Fruit fly (Drosophila melanogaster) whole organism, embryonic: Measurements from ENCODE around the gene sals.

Experiments
- Adf1 ChIP-seq: fragments of 200-800 bp; sonication (Bioruptor generic); IDR thresholded peaks from 2 replicates; pipeline ENCODE4 v1.3.6; 2022; ENCODE audit warnings: missing biosample characterization, missing genetic modification characterization
- Asciz ChIP-seq: fragments of 200-800 bp; sonication (Bioruptor generic); optimal IDR thresholded peaks from 2 replicates; lab custom pipeline; 2017; ENCODE audit warnings: missing biosample characterization, mild to moderate bottlenecking, missing genetic modification characterization, missing genetic modification reagents
- CG10147 ChIP-seq: fragments of 200-800 bp; sonication (Bioruptor generic); optimal IDR thresholded peaks from 2 replicates; lab custom pipeline; 2019; ENCODE audit warnings: missing biosample characterization, mild to moderate bottlenecking, missing genetic modification characterization, moderate library complexity
- CG10209 ChIP-seq: fragments of 200-800 bp; sonication (Bioruptor generic); optimal IDR thresholded peaks from 3 replicates; lab custom pipeline; 2017; ENCODE audit warnings: missing biosample characterization, mild to moderate bottlenecking, missing genetic modification characterization, missing genetic modification reagents
- CG10543 ChIP-seq: fragments of 200-800 bp; sonication (Bioruptor generic); optimal IDR thresholded peaks from 3 replicates; lab custom pipeline; 2017; ENCODE audit warnings: missing biosample characterization, mild to moderate bottlenecking, missing genetic modification characterization, moderate library complexity
- CG11504 ChIP-seq: fragments of 200-800 bp; sonication (Bioruptor generic); optimal IDR thresholded peaks from 3 replicates; lab custom pipeline; 2019; ENCODE audit warnings: missing biosample characterization, mild to moderate bottlenecking, missing genetic modification characterization, moderate library complexity
- CG12155 ChIP-seq: fragments of 200-800 bp; sonication (Bioruptor generic); optimal IDR thresholded peaks from 3 replicates; lab custom pipeline; 2016; ENCODE audit warnings: missing biosample characterization, missing genetic modification characterization
- CG12659 ChIP-seq: fragments of 200-800 bp; sonication (Bioruptor generic); optimal IDR thresholded peaks from 3 replicates; lab custom pipeline; 2017; ENCODE audit warnings: mild to moderate bottlenecking, missing biosample characterization, missing genetic modification reagents, missing genetic modification characterization
- CG12942 ChIP-seq: fragments of 200-800 bp; sonication (Bioruptor generic); optimal IDR thresholded peaks from 3 replicates; lab custom pipeline; 2016; ENCODE audit warnings: missing biosample characterization, missing genetic modification characterization
- CG13296 ChIP-seq: fragments of 200-800 bp; sonication (Bioruptor generic); optimal IDR thresholded peaks from 3 replicates; lab custom pipeline; 2018; ENCODE audit warnings: missing biosample characterization, mild to moderate bottlenecking, missing genetic modification characterization
- CG13775 ChIP-seq: fragments of 200-800 bp; sonication (Bioruptor generic); optimal IDR thresholded peaks from 3 replicates; lab custom pipeline; 2017; ENCODE audit warnings: missing biosample characterization, mild to moderate bottlenecking, missing genetic modification characterization
- CG14014 ChIP-seq: fragments of 200-800 bp; sonication (Bioruptor generic); IDR thresholded peaks from 2 replicates; pipeline ENCODE4 v1.3.6; 2022; ENCODE audit warnings: missing biosample characterization, missing genetic modification characterization
- CG17186 ChIP-seq: fragments of 200-800 bp; sonication (Bioruptor generic); optimal IDR thresholded peaks from 3 replicates; lab custom pipeline; 2017; ENCODE audit warnings: missing biosample characterization, missing genetic modification reagents, missing genetic modification characterization
- CG17361 ChIP-seq: fragments of 200-800 bp; sonication (Bioruptor generic); IDR thresholded peaks from 3 replicates; pipeline ENCODE4 v1.3.6; 2022; ENCODE audit warnings: missing biosample characterization, missing genetic modification characterization
- CG30403 ChIP-seq: fragments of 200-800 bp; sonication (Bioruptor generic); optimal IDR thresholded peaks from 3 replicates; lab custom pipeline; 2016; ENCODE audit warnings: missing biosample characterization, missing genetic modification characterization
- CG7556 ChIP-seq: fragments of 200-800 bp; sonication (Bioruptor generic); optimal IDR thresholded peaks from 2 replicates; lab custom pipeline; 2017; ENCODE audit warnings: missing biosample characterization, mild to moderate bottlenecking, missing genetic modification characterization
- CG8281 ChIP-seq: fragments of 200-800 bp; sonication (Bioruptor generic); optimal IDR thresholded peaks from 2 replicates; lab custom pipeline; 2018; ENCODE audit warnings: missing biosample characterization, mild to moderate bottlenecking, missing genetic modification characterization, moderate library complexity
- CG9797 ChIP-seq: fragments of 200-800 bp; sonication (Bioruptor generic); optimal IDR thresholded peaks from 3 replicates; lab custom pipeline; 2018; ENCODE audit warnings: missing biosample characterization, mild to moderate bottlenecking, missing genetic modification characterization
- CHES-1-like ChIP-seq: fragments of 200-800 bp; sonication (Bioruptor generic); optimal IDR thresholded peaks from 2 replicates; lab custom pipeline; 2016; ENCODE audit warnings: missing biosample characterization, missing genetic modification characterization
- D19A ChIP-seq: fragments of 200-800 bp; optimal IDR thresholded peaks from 3 replicates; lab custom pipeline; 2019; ENCODE audit warnings: missing biosample characterization, mild to moderate bottlenecking, missing genetic modification characterization, moderate library complexity
- Eip74EF ChIP-seq, 2 experiments: fragments of 200-800 bp in 1 of 2; fragments of >200 bp in 1 of 2; sonication (Bioruptor generic) in 1 of 2; optimal IDR thresholded peaks; 2 replicates each; lab custom pipeline; 2017 to 2019; ENCODE audit warnings: missing biosample characterization in 2 of 2, missing genetic modification characterization in 2 of 2, mild to moderate bottlenecking in 1 of 2, moderate library complexity in 1 of 2
- HLH3B ChIP-seq: fragments of 200-800 bp; sonication (Bioruptor generic); IDR thresholded peaks from 2 replicates; pipeline ENCODE4 v1.3.6; 2022; ENCODE audit warnings: missing biosample characterization, missing genetic modification characterization
- HmgD ChIP-seq: fragments of 200-800 bp; sonication (Bioruptor generic); optimal IDR thresholded peaks from 3 replicates; lab custom pipeline; 2016; ENCODE audit warnings: missing biosample characterization, missing genetic modification characterization
- Hr51 ChIP-seq, 2 experiments: fragments of 200-800 bp; sonication (Bioruptor generic); optimal IDR thresholded peaks; 2 replicates in 1 of 2; 3 replicates in 1 of 2; lab custom pipeline; 2016 to 2018; ENCODE audit warnings: missing biosample characterization in 2 of 2, missing genetic modification characterization in 2 of 2, mild to moderate bottlenecking in 1 of 2, moderate library complexity in 1 of 2
- Mad ChIP-seq: fragments of 200-800 bp; sonication (Bioruptor generic); optimal IDR thresholded peaks from 2 replicates; lab custom pipeline; 2016; ENCODE audit warnings: missing biosample characterization, missing genetic modification characterization
- Meics ChIP-seq: fragments of 200-800 bp; sonication (Bioruptor generic); optimal IDR thresholded peaks from 2 replicates; lab custom pipeline; 2017; ENCODE audit warnings: missing biosample characterization, mild to moderate bottlenecking, missing genetic modification characterization
- NfI ChIP-seq: fragments of 200-800 bp; sonication (Bioruptor generic); optimal IDR thresholded peaks from 3 replicates; lab custom pipeline; 2018; ENCODE audit warnings: missing biosample characterization, mild to moderate bottlenecking, missing genetic modification characterization, moderate library complexity
- Pdp1 ChIP-seq, 2 experiments: fragments of 200-800 bp; sonication (Bioruptor generic); optimal IDR thresholded peaks; 3 replicates each; lab custom pipeline; 2016; ENCODE audit warnings: missing biosample characterization in 2 of 2, missing genetic modification characterization in 2 of 2, mild to moderate bottlenecking in 1 of 2, moderate library complexity in 1 of 2
- Ravus ChIP-seq: fragments of 200-800 bp; sonication (Bioruptor generic); IDR thresholded peaks from 2 replicates; pipeline ENCODE4 v1.3.6; 2022; ENCODE audit warnings: missing biosample characterization, missing genetic modification characterization
- Sox100B ChIP-seq: fragments of 200-800 bp; sonication (Bioruptor generic); optimal IDR thresholded peaks from 3 replicates; lab custom pipeline; 2018; ENCODE audit warnings: missing biosample characterization, mild to moderate bottlenecking, missing genetic modification characterization
- Ssrp ChIP-seq: fragments of 200-800 bp; sonication (Bioruptor generic); optimal IDR thresholded peaks from 2 replicates; lab custom pipeline; 2018; ENCODE audit warnings: missing biosample characterization, mild to moderate bottlenecking, missing genetic modification characterization, moderate library complexity
- ab ChIP-seq: fragments of 200-800 bp; sonication (Bioruptor generic); optimal IDR thresholded peaks from 2 replicates; lab custom pipeline; 2016; ENCODE audit warnings: missing biosample characterization, missing genetic modification characterization
- fd3F ChIP-seq: fragments of 200-800 bp; sonication (Bioruptor generic); optimal IDR thresholded peaks from 2 replicates; lab custom pipeline; 2018; ENCODE audit warnings: missing biosample characterization, mild to moderate bottlenecking, missing genetic modification characterization, moderate library complexity
- grau ChIP-seq: fragments of 200-800 bp; optimal IDR thresholded peaks from 3 replicates; lab custom pipeline; 2019; ENCODE audit warnings: missing biosample characterization, mild to moderate bottlenecking, missing genetic modification characterization, moderate library complexity
- gro ChIP-seq: fragments of 200-800 bp; sonication (Bioruptor generic); optimal IDR thresholded peaks from 2 replicates; lab custom pipeline; 2016; ENCODE audit warnings: missing biosample characterization, missing genetic modification characterization
- gsb ChIP-seq: fragments of 200-800 bp; sonication (Bioruptor generic); IDR thresholded peaks from 2 replicates; pipeline ENCODE4 v1.3.6; 2022; ENCODE audit warnings: missing biosample characterization, missing genetic modification characterization
- nau ChIP-seq: fragments of 200-800 bp; sonication (Bioruptor generic); optimal IDR thresholded peaks from 3 replicates; lab custom pipeline; 2017; ENCODE audit warnings: missing biosample characterization, mild to moderate bottlenecking, missing genetic modification characterization, missing genetic modification reagents
- odd ChIP-seq: fragments of 200-800 bp; sonication (Bioruptor generic); optimal IDR thresholded peaks from 2 replicates; lab custom pipeline; 2017; ENCODE audit warnings: missing biosample characterization, mild to moderate bottlenecking, missing genetic modification characterization
- prd ChIP-seq, 3 experiments: fragments of >200 bp in 2 of 3; fragments of 200-800 bp in 1 of 3; sonication (Bioruptor generic) in 1 of 3; optimal IDR thresholded peaks in 2 of 3; IDR thresholded peaks in 1 of 3; 2 replicates in 2 of 3; 3 replicates in 1 of 3; pipeline versions ENCODE4 v1.3.6 to Lab custom; 2017 to 2022; ENCODE audit warnings: missing biosample characterization in 1 of 3, missing genetic modification characterization in 1 of 3
- pum ChIP-seq: fragments of 200-800 bp; sonication (Bioruptor generic); optimal IDR thresholded peaks from 2 replicates; lab custom pipeline; 2016; ENCODE audit warnings: missing biosample characterization, missing genetic modification characterization
- ranshi ChIP-seq: fragments of 200-800 bp; sonication (Bioruptor generic); IDR thresholded peaks from 2 replicates; pipeline ENCODE4 v1.3.6; 2022; ENCODE audit warnings: missing biosample characterization, missing genetic modification characterization
- sisA ChIP-seq: fragments of 200-800 bp; sonication (Bioruptor generic); IDR thresholded peaks from 2 replicates; pipeline ENCODE4 v1.3.6; 2022; ENCODE audit warnings: missing biosample characterization, missing genetic modification characterization
- tgo ChIP-seq: fragments of 200-800 bp; sonication (Bioruptor generic); IDR thresholded peaks from 3 replicates; pipeline ENCODE4 v1.3.6; 2022; ENCODE audit warnings: missing biosample characterization, missing genetic modification characterization
- tio ChIP-seq: fragments of 200-800 bp; sonication (Bioruptor generic); optimal IDR thresholded peaks from 2 replicates; lab custom pipeline; 2017; ENCODE audit warnings: missing biosample characterization, missing genetic modification characterization, inconsistent platforms
- tx ChIP-seq: fragments of 200-800 bp; sonication (Bioruptor generic); optimal IDR thresholded peaks from 2 replicates; lab custom pipeline; 2016; ENCODE audit warnings: missing biosample characterization, missing genetic modification characterization
- unc-4 ChIP-seq: fragments of 200-800 bp; sonication (Bioruptor generic); IDR thresholded peaks from 2 replicates; pipeline ENCODE4 v1.3.6; 2022; ENCODE audit warnings: missing biosample characterization, missing genetic modification characterization; ENCODE audit not compliant: partially characterized antibody
- yki ChIP-seq: fragments of >200 bp; optimal IDR thresholded peaks from 3 replicates; lab custom pipeline; 2018
- zfh2 ChIP-seq: fragments of 200-800 bp; sonication (Bioruptor generic); optimal IDR thresholded peaks from 2 replicates; lab custom pipeline; 2016; ENCODE audit warnings: missing biosample characterization, missing genetic modification characterization

The sals gene

dm6 chr3R:11454210-11454904 lies 2.8 kb upstream of the sals start (continued):
- TF ChIP-seq Asciz (GFP tag; lab: Kevin White, UChicago) (peak; percentile 23), CG7556 (GFP tag; lab: Kevin White, UChicago) (peak; percentile 60), CG9797 (no peak), Eip74EF (GFP tag; optimal IDR thresholded peaks at IDR 0.05; lab: Kevin White, UChicago) (no peak), CG12155 (GFP tag; lab: Kevin White, UChicago) (peak; percentile 63), Ssrp (tag; lab: Kevin White, UChicago) (peak; percentile 20), pum (GFP tag; lab: Kevin White, UChicago) (peak; percentile 29), tio (GFP tag; lab: Kevin White, UChicago) (peak; percentile 41), CG10209 (GFP tag; lab: Kevin White, UChicago) (peak; percentile 64), gro (GFP tag; lab: Kevin White, UChicago) (peak; percentile 76), Ravus (peak; percentile 1; the same call in 1 of the 2 replicates), grau (peak; percentile 67), CG13775 (GFP tag; lab: Kevin White, UChicago) (peak; percentile 58), prd (optimal IDR thresholded peaks at IDR 0.05; lab: Kevin White, UChicago) (no peak), prd (GFP tag; IDR thresholded peaks at IDR 0.05; lab: Robert Waterston, UW) (peak; percentile 68), HLH3B (GFP tag; lab: Robert Waterston, UW) (peak; percentile 30; the same call in 1 of the 2 replicates), Mad (GFP tag; lab: Kevin White, UChicago) (peak; percentile 1), CG10147 (GFP tag; lab: Kevin White, UChicago) (peak; percentile 88), gsb (GFP tag; lab: Robert Waterston, UW) (peak; percentile 38; the same call in 1 of the 2 replicates), CG13296 (GFP tag; lab: Kevin White, UChicago) (peak; percentile 39), CHES-1-like (GFP tag; lab: Kevin White, UChicago) (peak; percentile 32), Pdp1 (GFP tag; optimal IDR thresholded peaks at IDR 0.05; lab: Kevin White, UChicago) (peak; percentile 24 to 38), CG14014 (GFP tag; lab: Robert Waterston, UW) (peak; percentile 57; the same call in 1 of the 2 replicates), CG17361 (GFP tag; lab: Robert Waterston, UW) (peak; percentile 72), CG12942 (peak; percentile 26), D19A (tag; lab: Kevin White, UChicago) (peak; percentile 15), Meics (GFP tag; lab: Kevin White, UChicago) (peak; percentile 74), zfh2 (GFP tag; lab: Kevin White, UChicago) (peak; percentile 86), fd3F (peak; percentile 66), unc-4 (GFP tag; lab: Robert Waterston, UW) (no peak), CG10543 (peak; percentile 19), CG11504 (peak; percentile 76), tgo (GFP tag; lab: Robert Waterston, UW) (peak; percentile 59; the same call in 2 of the 3 replicates), CG17186 (GFP tag; lab: Kevin White, UChicago) (no peak), tx (peak; percentile 36), CG12659 (GFP tag; lab: Kevin White, UChicago) (peak; percentile 66), NfI (peak; percentile 59), Adf1 (GFP tag; lab: Robert Waterston, UW) (0 out of 2 replicates have a peak, but pooled peaks have one; percentile 25), Hr51 (GFP tag; optimal IDR thresholded peaks at IDR 0.05; lab: Kevin White, UChicago) (peak; percentile 58 to 75), ab (GFP tag; lab: Kevin White, UChicago) (peak; percentile 2), CG30403 (GFP tag; lab: Kevin White, UChicago) (peak; percentile 76), nau (peak; percentile 31), yki (no peak), CG8281 (tag; lab: Kevin White, UChicago) (no peak), Sox100B (peak; percentile 67), ranshi (GFP tag; lab: Robert Waterston, UW) (peak; percentile 26; the same call in 1 of the 2 replicates), HmgD (GFP tag; lab: Kevin White, UChicago) (no peak), sisA (0 out of 2 replicates have a peak, but pooled peaks have one; percentile 29), odd (GFP tag; lab: Kevin White, UChicago) (no peak)
